Worm (Caenorhabditis elegans) whole organism, L4 larva: ENCODE measurements around the gene srbc-38.

Experiments used
- F26F4.8 ChIP-seq: fragments of 200-800 bp; sonication (Bioruptor generic); conservative IDR thresholded peaks from 2 replicates; pipeline ENCODE4 v1.3.6; 2022; ENCODE audit warnings: missing genetic modification characterization, missing compliant biosample characterization
- Y105C5A.15 ChIP-seq: fragments of 200-800 bp; sonication (Bioruptor generic); IDR thresholded peaks from 2 replicates; pipeline ENCODE4 v1.3.6; 2022; ENCODE audit warnings: missing genetic modification characterization, missing compliant biosample characterization
- Y48G9A.11 ChIP-seq: fragments of 200-800 bp; sonication (Bioruptor generic); IDR thresholded peaks from 2 replicates; pipeline ENCODE4 v1.3.6; 2022; ENCODE audit warnings: missing genetic modification reagents, missing genetic modification characterization, missing compliant biosample characterization
- Y5F2A.4 ChIP-seq: fragments of 200-800 bp; sonication (Bioruptor generic); optimal IDR thresholded peaks from 2 replicates; lab custom pipeline; 2018; ENCODE audit warnings: mild to moderate bottlenecking, missing genetic modification characterization, missing compliant biosample characterization
- Y75B8A.6 ChIP-seq: fragments of 200-800 bp; sonication (Bioruptor generic); IDR thresholded peaks from 2 replicates; pipeline ENCODE4 v1.3.6; 2022; ENCODE audit warnings: missing genetic modification reagents, missing genetic modification characterization, missing compliant biosample characterization
- ZK546.5 ChIP-seq, 2 experiments: sonication (generic microtip); optimal IDR thresholded peaks; 2 replicates each; lab custom pipeline; 2017; ENCODE audit warnings: missing biosample characterization in 2 of 2, missing genetic modification characterization in 2 of 2
- ama-1 ChIP-seq: fragments of 150-350 bp; optimal IDR thresholded peaks from 2 replicates; lab custom pipeline; 2014; ENCODE audit warnings: inconsistent platforms, mixed read lengths
- ceh-28 ChIP-seq: fragments of 150-350 bp; optimal IDR thresholded peaks from 2 replicates; lab custom pipeline; 2014; ENCODE audit warnings: missing biosample characterization, missing genetic modification reagents, missing genetic modification characterization
- ceh-82 ChIP-seq: sonication (generic microtip); optimal IDR thresholded peaks from 2 replicates; lab custom pipeline; 2017; ENCODE audit warnings: missing biosample characterization, missing genetic modification characterization
- ctbp-1 ChIP-seq: fragments of 200-800 bp; sonication (Bioruptor generic); IDR thresholded peaks from 2 replicates; pipeline ENCODE4 v1.3.6; 2022; ENCODE audit warnings: missing genetic modification reagents, missing genetic modification characterization, missing compliant biosample characterization
- daf-19 ChIP-seq: fragments of 200-800 bp; sonication (Bioruptor generic); conservative IDR thresholded peaks from 2 replicates; pipeline ENCODE4 v1.3.6; 2022; ENCODE audit warnings: missing genetic modification characterization, missing compliant biosample characterization
- daf-8 ChIP-seq: fragments of 200-800 bp; sonication (Bioruptor generic); IDR thresholded peaks from 2 replicates; pipeline ENCODE4 v1.3.6; 2022; ENCODE audit warnings: missing genetic modification characterization, missing compliant biosample characterization
- dmd-8 ChIP-seq: fragments of 200-800 bp; sonication (Bioruptor generic); IDR thresholded peaks from 2 replicates; pipeline ENCODE4 v1.3.6; 2022; ENCODE audit warnings: missing genetic modification characterization, missing compliant biosample characterization
- dpl-1 ChIP-seq: fragments of 150-350 bp; optimal IDR thresholded peaks from 2 replicates; lab custom pipeline; 2014; ENCODE audit warnings: missing biosample characterization, missing genetic modification reagents, missing genetic modification characterization
- duxl-1 ChIP-seq: sonication (generic microtip); optimal IDR thresholded peaks from 2 replicates; lab custom pipeline; 2016; ENCODE audit warnings: mild to moderate bottlenecking, missing genetic modification characterization, moderate library complexity, missing compliant biosample characterization; ENCODE audit not compliant: poor library complexity
- dve-1 ChIP-seq: sonication (generic microtip); optimal IDR thresholded peaks from 2 replicates; lab custom pipeline; 2017; ENCODE audit warnings: antibody characterized with exemption, mild to moderate bottlenecking, missing genetic modification characterization, missing compliant biosample characterization; ENCODE audit not compliant: insufficient read depth
- fos-1 ChIP-seq: fragments of 150-350 bp; optimal IDR thresholded peaks from 2 replicates; lab custom pipeline; 2014; ENCODE audit warnings: missing biosample characterization, missing genetic modification characterization
- hif-1 ChIP-seq, 2 experiments: sonication (generic microtip); optimal IDR thresholded peaks; 2 replicates each; lab custom pipeline; 2016 to 2017; ENCODE audit warnings: missing compliant biosample characterization in 2 of 2, missing genetic modification characterization in 2 of 2, missing genetic modification reagents in 2 of 2, missing genotype in 2 of 2, mild to moderate bottlenecking in 1 of 2
- hlh-11 ChIP-seq: fragments of 200-800 bp; sonication (Bioruptor generic); optimal IDR thresholded peaks from 2 replicates; lab custom pipeline; 2018; ENCODE audit warnings: mild to moderate bottlenecking, missing genetic modification characterization, missing compliant biosample characterization
- hmg-1.1 ChIP-seq: fragments of 200-800 bp; sonication (Bioruptor generic); IDR thresholded peaks from 2 replicates; pipeline ENCODE4 v1.3.6; 2022; ENCODE audit warnings: missing genetic modification reagents, missing genetic modification characterization, missing compliant biosample characterization
- jun-1 ChIP-seq: fragments of 150-350 bp; optimal IDR thresholded peaks from 2 replicates; lab custom pipeline; 2014; ENCODE audit warnings: missing biosample characterization, missing genetic modification reagents, missing genetic modification characterization
- lim-7 ChIP-seq: fragments of 200-800 bp; sonication (Bioruptor generic); IDR thresholded peaks from 2 replicates; pipeline ENCODE4 v1.3.6; 2022; ENCODE audit warnings: missing genetic modification characterization, missing compliant biosample characterization
- lin-1 ChIP-seq: fragments of 200-800 bp; sonication (Bioruptor generic); IDR thresholded peaks from 2 replicates; pipeline ENCODE4 v1.3.6; 2022; ENCODE audit warnings: missing genetic modification reagents, missing genetic modification characterization, missing compliant biosample characterization
- lin-38 ChIP-seq: fragments of 200-800 bp; sonication (Bioruptor generic); IDR thresholded peaks from 2 replicates; pipeline ENCODE4 v1.3.6; 2022; ENCODE audit warnings: missing genetic modification reagents, missing genetic modification characterization, missing compliant biosample characterization
- lin-39 ChIP-seq: fragments of 150-350 bp; optimal IDR thresholded peaks from 2 replicates; lab custom pipeline; 2014; ENCODE audit warnings: missing biosample characterization, missing genetic modification reagents, missing genetic modification characterization
- lir-3 ChIP-seq: sonication (generic microtip); optimal IDR thresholded peaks from 2 replicates; lab custom pipeline; 2016; ENCODE audit warnings: mild to moderate bottlenecking, missing genetic modification characterization, missing compliant biosample characterization
- madf-5 ChIP-seq, 2 experiments: fragments of 200-800 bp; sonication (Bioruptor generic); IDR thresholded peaks; 2 replicates each; pipeline ENCODE4 v1.3.6; 2022; ENCODE audit warnings: missing compliant biosample characterization in 2 of 2, missing genetic modification characterization in 2 of 2
- madf-9 ChIP-seq: fragments of 200-800 bp; sonication (Bioruptor generic); conservative IDR thresholded peaks from 2 replicates; pipeline ENCODE4 v1.3.6; 2022; ENCODE audit warnings: missing genetic modification reagents, missing genetic modification characterization, missing compliant biosample characterization
- mes-2 ChIP-seq: sonication (generic microtip); optimal IDR thresholded peaks from 2 replicates; lab custom pipeline; 2016; ENCODE audit warnings: missing genotype, mild to moderate bottlenecking, missing genetic modification characterization, missing compliant biosample characterization; ENCODE audit not compliant: poor library complexity, severe bottlenecking
- mxl-3 ChIP-seq: fragments of 200-800 bp; sonication (Bioruptor generic); optimal IDR thresholded peaks from 2 replicates; lab custom pipeline; 2018; ENCODE audit warnings: mild to moderate bottlenecking, missing genetic modification characterization, missing compliant biosample characterization
- nhr-11 ChIP-seq: fragments of 150-350 bp; optimal IDR thresholded peaks from 2 replicates; lab custom pipeline; 2014; ENCODE audit warnings: missing biosample characterization, missing genetic modification characterization
- nhr-111 ChIP-seq: fragments of 200-800 bp; sonication (Bioruptor generic); optimal IDR thresholded peaks from 2 replicates; lab custom pipeline; 2018; ENCODE audit warnings: mild to moderate bottlenecking, missing genetic modification characterization, missing compliant biosample characterization
- nhr-237 ChIP-seq: sonication (generic microtip); optimal IDR thresholded peaks from 2 replicates; lab custom pipeline; 2017; ENCODE audit warnings: missing biosample characterization, missing genetic modification characterization
- nhr-28 ChIP-seq: fragments of 150-350 bp; optimal IDR thresholded peaks from 2 replicates; lab custom pipeline; 2014; ENCODE audit warnings: missing biosample characterization, missing genetic modification characterization
- nhr-48 ChIP-seq: sonication (generic microtip); optimal IDR thresholded peaks from 2 replicates; lab custom pipeline; 2016; ENCODE audit warnings: mild to moderate bottlenecking, missing genetic modification characterization, missing compliant biosample characterization
- snpc-1.2 ChIP-seq: fragments of 200-800 bp; sonication (Bioruptor generic); IDR thresholded peaks from 2 replicates; pipeline ENCODE4 v1.3.6; 2022; ENCODE audit warnings: missing genetic modification reagents, missing genetic modification characterization, missing compliant biosample characterization
- spr-3 ChIP-seq: fragments of 200-800 bp; sonication (Bioruptor generic); optimal IDR thresholded peaks from 2 replicates; lab custom pipeline; 2018; ENCODE audit warnings: mild to moderate bottlenecking, missing genetic modification characterization, missing compliant biosample characterization
- tag-97 ChIP-seq: fragments of 200-800 bp; sonication (Bioruptor generic); IDR thresholded peaks from 2 replicates; pipeline ENCODE4 v1.3.6; 2022; ENCODE audit warnings: missing genetic modification characterization, missing compliant biosample characterization
- unc-130 ChIP-seq: sonication (generic microtip); optimal IDR thresholded peaks from 2 replicates; lab custom pipeline; 2016; ENCODE audit warnings: missing genetic modification reagents, missing genetic modification characterization, missing compliant biosample characterization
- unc-39 ChIP-seq: sonication (generic microtip); optimal IDR thresholded peaks from 2 replicates; lab custom pipeline; 2017; ENCODE audit warnings: missing biosample characterization, missing genetic modification characterization
- vab-7 ChIP-seq: fragments of 200-800 bp; sonication (Bioruptor generic); IDR thresholded peaks from 2 replicates; pipeline ENCODE4 v1.3.6; 2022; ENCODE audit warnings: missing genetic modification reagents, missing genetic modification characterization, missing compliant biosample characterization
- zfp-2 ChIP-seq: sonication (generic microtip); optimal IDR thresholded peaks from 2 replicates; lab custom pipeline; 2016; ENCODE audit warnings: mild to moderate bottlenecking, missing genetic modification characterization, missing compliant biosample characterization
- zfp-3 ChIP-seq: fragments of 200-800 bp; sonication (Bioruptor generic); conservative IDR thresholded peaks from 2 replicates; pipeline ENCODE4 v1.3.6; 2022; ENCODE audit warnings: missing genetic modification reagents, missing genetic modification characterization, missing compliant biosample characterization
- zip-2 ChIP-seq: fragments of 150-350 bp; optimal IDR thresholded peaks from 2 replicates; lab custom pipeline; 2014; ENCODE audit warnings: missing biosample characterization, missing genetic modification characterization
- ztf-11 ChIP-seq: fragments of 150-350 bp; optimal IDR thresholded peaks from 2 replicates; lab custom pipeline; 2014; ENCODE audit warnings: missing biosample characterization, missing genetic modification characterization

Gene srbc-38

ce11 chrV:725807-726572, 19.0 kb downstream of the srbc-38 start (continued):
- TF ChIP-seq madf-9 (GFP tag; lab: Robert Waterston, UW) (0 out of 2 replicates have a peak, but pooled peaks have one; percentile 3), zfp-3 (GFP tag; lab: Robert Waterston, UW) (no peak), F26F4.8 (GFP tag; lab: Robert Waterston, UW) (no peak), nhr-11 (tag; lab: Kevin White, UChicago) (no peak), lin-39 (no peak), lin-38 (GFP tag; lab: Robert Waterston, UW) (no peak), hif-1 (tag; optimal IDR thresholded peaks at IDR 0.05; lab: Kevin White, UChicago) (no peak), lin-1 (GFP tag; lab: Robert Waterston, UW) (no peak), vab-7 (GFP tag; lab: Robert Waterston, UW) (no peak), ceh-82 (tag; lab: Kevin White, UChicago) (no peak)

- TF ChIP-seq ceh-28, result no peak
- no peak for TF ChIP-seq ztf-11 (tag; lab: Kevin White, UChicago)
- no peak for TF ChIP-seq lin-39
- no peak for TF ChIP-seq snpc-1.2
- no peak for TF ChIP-seq ZK546.5 (tag; optimal IDR thresholded peaks at IDR 0.05; lab: Kevin White, UChicago)
- no peak for TF ChIP-seq tag-97 (GFP tag; lab: Robert Waterston, UW)
- no peak for TF ChIP-seq hmg-1.1 (GFP tag; lab: Robert Waterston, UW)
- TF ChIP-seq daf-19 (GFP tag; lab: Robert Waterston, UW), result 0 out of 2 replicates have a peak, but pooled peaks have one; percentile 38
- no peak for TF ChIP-seq fos-1
- TF ChIP-seq nhr-48 (tag; lab: Kevin White, UChicago), result no peak
- no peak for TF ChIP-seq Y48G9A.11 (GFP tag; lab: Robert Waterston, UW)
- peak; percentile 26 for TF ChIP-seq nhr-28
- no peak for TF ChIP-seq Y5F2A.4 (GFP tag; lab: Kevin White, UChicago)
- TF ChIP-seq mxl-3, result no peak
- TF ChIP-seq lin-1 (GFP tag; lab: Robert Waterston, UW), result no peak; the same call in 1 of the 2 replicates
- peak; percentile 15 for TF ChIP-seq zip-2 (tag; lab: Kevin White, UChicago)
- no peak for TF ChIP-seq dpl-1 (GFP tag; lab: Kevin White, UChicago)
- TF ChIP-seq unc-39 (tag; lab: Kevin White, UChicago), result no peak
- TF ChIP-seq daf-8 (GFP tag; lab: Robert Waterston, UW), result no peak
- no peak for TF ChIP-seq Y105C5A.15 (GFP tag; lab: Robert Waterston, UW)
- TF ChIP-seq ama-1 (lab: Kevin White, UChicago), result peak; percentile 89
- TF ChIP-seq dve-1 (tag; lab: Kevin White, UChicago), result peak; percentile 43
- TF ChIP-seq hlh-11 (tag; lab: Kevin White, UChicago), result no peak
- no peak for TF ChIP-seq nhr-11 (tag; lab: Kevin White, UChicago)
- no peak for TF ChIP-seq duxl-1 (tag; lab: Kevin White, UChicago)
- no peak for TF ChIP-seq dmd-8 (GFP tag; lab: Robert Waterston, UW)
- 0 out of 2 replicates have a peak, but pooled peaks have one; percentile 8 for TF ChIP-seq lim-7 (GFP tag; lab: Robert Waterston, UW)
- no peak for TF ChIP-seq jun-1 (tag; lab: Kevin White, UChicago)
- TF ChIP-seq nhr-111 (GFP tag; lab: Kevin White, UChicago), result no peak
- TF ChIP-seq ctbp-1 (GFP tag; lab: Robert Waterston, UW), result no peak; the same call in 1 of the 2 replicates
- no peak for TF ChIP-seq spr-3 (GFP tag; lab: Kevin White, UChicago)
- TF ChIP-seq Y75B8A.6, result no peak
- peak; percentile 11 for TF ChIP-seq mes-2
- no peak; a peak in 1 of 4 replicates for TF ChIP-seq madf-5 (GFP tag; IDR thresholded peaks at IDR 0.05; lab: Robert Waterston, UW)
- TF ChIP-seq lin-38 (GFP tag; lab: Robert Waterston, UW), result 0 out of 2 replicates have a peak, but pooled peaks have one; percentile 3
- no peak for TF ChIP-seq zfp-2 (tag; lab: Kevin White, UChicago)
- no peak for TF ChIP-seq nhr-237 (tag; lab: Kevin White, UChicago)
- no peak for TF ChIP-seq unc-130
- TF ChIP-seq lir-3 (tag; lab: Kevin White, UChicago), result no peak
These were observed 19.8 kb downstream of the srbc-38 start for ce11 chrV:726573-727483.
